Worm (Caenorhabditis elegans) whole organism, late embryonic: Measurements from ENCODE around the gene F21C10.7.

Source experiments
- K09A11.1 ChIP-seq: sonication (generic microtip); optimal IDR thresholded peaks from 2 replicates; lab custom pipeline; 2017; ENCODE audit warnings: antibody characterized with exemption, mild to moderate bottlenecking, missing genetic modification characterization, missing compliant biosample characterization; ENCODE audit not compliant: insufficient read depth
- T23F11.4 ChIP-seq: fragments of 200-800 bp; sonication (Bioruptor generic); optimal IDR thresholded peaks from 2 replicates; lab custom pipeline; 2018; ENCODE audit warnings: mild to moderate bottlenecking, missing genetic modification characterization, missing compliant biosample characterization
- ahr-1 ChIP-seq: sonication (generic microtip); optimal IDR thresholded peaks from 2 replicates; lab custom pipeline; 2016; ENCODE audit warnings: missing genetic modification characterization, missing compliant biosample characterization
- ceh-14 ChIP-seq: sonication (generic microtip); optimal IDR thresholded peaks from 2 replicates; lab custom pipeline; 2016; ENCODE audit warnings: missing genotype, missing genetic modification characterization, missing compliant biosample characterization
- ceh-18 ChIP-seq: sonication (generic microtip); optimal IDR thresholded peaks from 2 replicates; lab custom pipeline; 2016; ENCODE audit warnings: missing genetic modification characterization, missing compliant biosample characterization
- ceh-19 ChIP-seq: fragments of 200-800 bp; sonication (Bioruptor generic); optimal IDR thresholded peaks from 2 replicates; lab custom pipeline; 2018; ENCODE audit warnings: mild to moderate bottlenecking, missing genetic modification characterization, missing compliant biosample characterization
- ceh-2 ChIP-seq: sonication (generic microtip); optimal IDR thresholded peaks from 2 replicates; lab custom pipeline; 2016; ENCODE audit warnings: missing genotype, missing genetic modification characterization, missing compliant biosample characterization
- ceh-30 ChIP-seq: fragments of 150-350 bp; optimal IDR thresholded peaks from 2 replicates; lab custom pipeline; 2014; ENCODE audit warnings: missing biosample characterization, missing genetic modification characterization
- che-1 ChIP-seq: sonication (generic microtip); optimal IDR thresholded peaks from 2 replicates; lab custom pipeline; 2016; ENCODE audit warnings: mild to moderate bottlenecking, missing genetic modification characterization, missing compliant biosample characterization
- elt-2 ChIP-seq: sonication (generic microtip); optimal IDR thresholded peaks from 2 replicates; lab custom pipeline; 2016; ENCODE audit warnings: missing genetic modification reagents, missing genetic modification characterization, missing compliant biosample characterization
- ets-4 ChIP-seq: sonication (generic microtip); optimal IDR thresholded peaks from 2 replicates; lab custom pipeline; 2016; ENCODE audit warnings: missing genetic modification characterization, missing compliant biosample characterization
- fax-1 ChIP-seq: sonication (generic microtip); optimal IDR thresholded peaks from 2 replicates; lab custom pipeline; 2016; ENCODE audit warnings: missing genotype, missing genetic modification characterization, missing compliant biosample characterization
- hlh-13 ChIP-seq: fragments of 200-800 bp; sonication (Bioruptor generic); optimal IDR thresholded peaks from 2 replicates; lab custom pipeline; 2018; ENCODE audit warnings: mild to moderate bottlenecking, missing genetic modification characterization, missing compliant biosample characterization
- hlh-30 ChIP-seq: sonication (generic microtip); optimal IDR thresholded peaks from 2 replicates; lab custom pipeline; 2017; ENCODE audit warnings: antibody characterized with exemption, missing genetic modification characterization, missing compliant biosample characterization; ENCODE audit not compliant: insufficient read depth
- hlh-6 ChIP-seq: sonication (generic microtip); optimal IDR thresholded peaks from 2 replicates; lab custom pipeline; 2016; ENCODE audit warnings: missing genotype, missing genetic modification characterization, missing compliant biosample characterization
- lin-11 ChIP-seq: fragments of 200-800 bp; sonication (Bioruptor generic); optimal IDR thresholded peaks from 2 replicates; lab custom pipeline; 2018; ENCODE audit warnings: mild to moderate bottlenecking, missing genetic modification characterization, missing compliant biosample characterization
- nhr-11 ChIP-seq: fragments of 150-350 bp; optimal IDR thresholded peaks from 2 replicates; lab custom pipeline; 2014; ENCODE audit warnings: missing biosample characterization, missing genetic modification characterization
- pag-3 ChIP-seq: sonication (generic microtip); optimal IDR thresholded peaks from 2 replicates; lab custom pipeline; 2016; ENCODE audit warnings: missing compliant biosample characterization, missing genetic modification characterization, borderline replicate concordance
- pat-9 ChIP-seq: fragments of 200-800 bp; sonication (Bioruptor generic); optimal IDR thresholded peaks from 2 replicates; lab custom pipeline; 2018; ENCODE audit warnings: mild to moderate bottlenecking, missing genetic modification characterization, moderate library complexity, missing compliant biosample characterization
- pax-1 ChIP-seq: fragments of 150-350 bp; optimal IDR thresholded peaks from 2 replicates; lab custom pipeline; 2014; ENCODE audit warnings: missing biosample characterization, missing genetic modification characterization
- sdc-2 ChIP-seq: sonication (generic microtip); optimal IDR thresholded peaks from 2 replicates; lab custom pipeline; 2016; ENCODE audit warnings: missing genotype, missing genetic modification characterization, missing compliant biosample characterization
- sox-2 ChIP-seq: fragments of 200-800 bp; sonication (Bioruptor generic); IDR thresholded peaks from 2 replicates; pipeline ENCODE4 v1.3.6; 2022; ENCODE audit warnings: missing genetic modification reagents, missing genetic modification characterization, missing compliant biosample characterization
- unc-3 ChIP-seq, 2 experiments: fragments of 200-800 bp in 1 of 2; sonication (Bioruptor generic) in 1 of 2; sonication (generic microtip) in 1 of 2; conservative IDR thresholded peaks in 1 of 2; optimal IDR thresholded peaks in 1 of 2; 2 replicates each; pipeline versions ENCODE4 v1.3.6 to Lab custom; 2016 to 2022; ENCODE audit warnings: missing compliant biosample characterization in 2 of 2, missing genetic modification characterization in 2 of 2, missing genetic modification reagents in 1 of 2
- unc-42 ChIP-seq: sonication (generic microtip); optimal IDR thresholded peaks from 2 replicates; lab custom pipeline; 2016; ENCODE audit warnings: missing genotype, missing genetic modification characterization, missing compliant biosample characterization
- unc-86 ChIP-seq: sonication (generic microtip); optimal IDR thresholded peaks from 2 replicates; lab custom pipeline; 2016; ENCODE audit warnings: missing genetic modification characterization, missing compliant biosample characterization
- zip-5 ChIP-seq: sonication (generic microtip); optimal IDR thresholded peaks from 2 replicates; lab custom pipeline; 2016; ENCODE audit warnings: missing genetic modification characterization, missing compliant biosample characterization

Gene F21C10.7

ce11 chrV:9166306-9166705, 53.7 kb downstream of the F21C10.7 start:
- no peak for TF ChIP-seq sdc-2 (tag; lab: Kevin White, UChicago)
- no peak for TF ChIP-seq hlh-13 (GFP tag; lab: Kevin White, UChicago)
- TF ChIP-seq fax-1 (tag; lab: Kevin White, UChicago), result no peak
- TF ChIP-seq ceh-30 (tag; lab: Kevin White, UChicago), result no peak
- TF ChIP-seq lin-11 (tag; lab: Kevin White, UChicago), result no peak
- TF ChIP-seq pax-1 (tag; lab: Kevin White, UChicago), result no peak
- no peak for TF ChIP-seq che-1
- no peak for TF ChIP-seq unc-3 (GFP tag; conservative IDR thresholded peaks at IDR 0.05; lab: Robert Waterston, UW)
- no peak for TF ChIP-seq unc-3 (tag; optimal IDR thresholded peaks at IDR 0.05; lab: Kevin White, UChicago)
- no peak for TF ChIP-seq pat-9 (tag; lab: Kevin White, UChicago)
- no peak for TF ChIP-seq ahr-1 (tag; lab: Kevin White, UChicago)
- TF ChIP-seq K09A11.1 (tag; lab: Kevin White, UChicago), result no peak
- TF ChIP-seq T23F11.4 (GFP tag; lab: Kevin White, UChicago), result no peak
- TF ChIP-seq, all 69 proteins: peak for 0

DNA sequence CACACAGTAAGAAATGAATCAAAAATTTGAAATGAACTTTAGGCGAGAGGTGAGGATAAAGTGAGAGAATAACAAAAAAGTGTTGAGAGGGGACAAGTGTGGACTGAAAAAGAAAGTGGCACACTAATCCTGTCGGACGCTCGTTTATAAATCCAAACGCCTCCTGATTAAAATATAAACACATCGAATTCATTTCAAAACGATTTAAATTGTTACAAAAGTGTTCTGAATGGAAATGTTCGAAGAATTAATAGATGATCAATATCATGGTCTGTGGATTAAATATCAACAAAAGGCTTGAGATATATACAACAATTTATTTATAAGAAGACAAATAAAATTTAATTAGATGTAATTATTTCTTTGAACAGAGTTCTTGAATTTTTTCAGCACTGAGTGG, 55.5 kb downstream of the F21C10.7 start, which contains the start of gene B0222.11:
TSS of gene B0222.11 (minus strand) at position 101 of the 400 bp plus-strand sequence.
- TF ChIP-seq nhr-11 (no peak), ceh-14 (no peak), ceh-19 (no peak), ceh-2 (tag; lab: Kevin White, UChicago) (no peak), hlh-6 (no peak), sox-2 (GFP tag; lab: Robert Waterston, UW) (no peak), unc-86 (no peak), zip-5 (tag; lab: Kevin White, UChicago) (no peak), ets-4 (tag; lab: Kevin White, UChicago) (no peak), unc-42 (no peak), hlh-30 (tag; lab: Kevin White, UChicago) (no peak), ceh-18 (tag; lab: Kevin White, UChicago) (no peak), pag-3 (tag; lab: Kevin White, UChicago) (no peak), elt-2 (tag; lab: Kevin White, UChicago) (no peak)
